Worm (Caenorhabditis elegans) whole organism, L2 larva: ENCODE data around the gene Y45F10D.16.

Source experiments
- C34F6.9 ChIP-seq: fragments of 150-350 bp; optimal IDR thresholded peaks from 2 replicates; lab custom pipeline; 2014; ENCODE audit warnings: missing biosample characterization, missing genetic modification characterization
- F13H6.1 ChIP-seq: sonication (generic microtip); optimal IDR thresholded peaks from 2 replicates; lab custom pipeline; 2016; ENCODE audit warnings: missing genetic modification characterization, missing compliant biosample characterization
- R02D3.7 ChIP-seq: fragments of 150-350 bp; optimal IDR thresholded peaks from 2 replicates; lab custom pipeline; 2014; ENCODE audit warnings: missing biosample characterization, missing genetic modification characterization
- Y55F3AM.14 ChIP-seq: fragments of 200-800 bp; sonication (Bioruptor generic); optimal IDR thresholded peaks from 2 replicates; lab custom pipeline; 2018; ENCODE audit warnings: mild to moderate bottlenecking, missing genetic modification characterization, missing compliant biosample characterization
- ZK546.5 ChIP-seq: sonication (generic microtip); optimal IDR thresholded peaks from 2 replicates; lab custom pipeline; 2017; ENCODE audit warnings: missing biosample characterization, missing genetic modification characterization
- alr-1 ChIP-seq: fragments of 150-350 bp; optimal IDR thresholded peaks from 2 replicates; lab custom pipeline; 2014; ENCODE audit warnings: missing biosample characterization, missing genetic modification characterization
- aly-2 ChIP-seq: fragments of 150-350 bp; optimal IDR thresholded peaks from 2 replicates; lab custom pipeline; 2014; ENCODE audit warnings: missing biosample characterization, missing genetic modification characterization
- ama-1 ChIP-seq: fragments of 150-350 bp; optimal IDR thresholded peaks from 2 replicates; lab custom pipeline; 2018; ENCODE audit warnings: inconsistent platforms
- blmp-1 ChIP-seq: sonication (generic microtip); optimal IDR thresholded peaks from 2 replicates; lab custom pipeline; 2017; ENCODE audit warnings: missing genetic modification characterization, mild to moderate bottlenecking, missing compliant biosample characterization, antibody characterized with exemption, moderate library complexity; ENCODE audit not compliant: insufficient read depth
- ceh-16 ChIP-seq: fragments of 150-350 bp; optimal IDR thresholded peaks from 2 replicates; lab custom pipeline; 2014; ENCODE audit warnings: missing biosample characterization, missing genetic modification characterization
- ceh-82 ChIP-seq: fragments of 150-350 bp; optimal IDR thresholded peaks from 2 replicates; lab custom pipeline; 2014; ENCODE audit warnings: missing biosample characterization, missing genetic modification characterization
- crh-2 ChIP-seq: sonication (generic microtip); optimal IDR thresholded peaks from 2 replicates; lab custom pipeline; 2017; ENCODE audit warnings: missing biosample characterization, missing genetic modification characterization
- dmd-4 ChIP-seq: sonication (generic microtip); optimal IDR thresholded peaks from 2 replicates; lab custom pipeline; 2017; ENCODE audit warnings: missing biosample characterization, missing genetic modification characterization
- egl-27 ChIP-seq: sonication (generic microtip); optimal IDR thresholded peaks from 3 replicates; lab custom pipeline; 2017; ENCODE audit warnings: missing biosample characterization, missing genetic modification reagents, missing genetic modification characterization
- elt-1 ChIP-seq: fragments of 150-350 bp; optimal IDR thresholded peaks from 2 replicates; lab custom pipeline; 2014; ENCODE audit warnings: missing biosample characterization, missing genetic modification characterization
- elt-3 ChIP-seq: sonication (generic microtip); optimal IDR thresholded peaks from 2 replicates; lab custom pipeline; 2017; ENCODE audit warnings: missing biosample characterization, missing genetic modification characterization
- fos-1 ChIP-seq: fragments of 150-350 bp; optimal IDR thresholded peaks from 2 replicates; lab custom pipeline; 2014; ENCODE audit warnings: missing biosample characterization, missing genetic modification characterization
- gmeb-1 ChIP-seq: fragments of 150-350 bp; optimal IDR thresholded peaks from 2 replicates; lab custom pipeline; 2014; ENCODE audit warnings: missing biosample characterization, missing genetic modification characterization
- lin-11 ChIP-seq: fragments of 150-350 bp; sonication (generic microtip); optimal IDR thresholded peaks from 2 replicates; lab custom pipeline; 2014; ENCODE audit warnings: missing biosample characterization, missing genetic modification characterization, inconsistent platforms, mixed read lengths
- lin-13 ChIP-seq: fragments of 150-350 bp; optimal IDR thresholded peaks from 2 replicates; lab custom pipeline; 2014; ENCODE audit warnings: missing biosample characterization, missing genetic modification reagents, missing genetic modification characterization
- lin-39 ChIP-seq: fragments of 150-350 bp; optimal IDR thresholded peaks from 2 replicates; lab custom pipeline; 2014; ENCODE audit warnings: missing biosample characterization, missing genetic modification reagents, missing genetic modification characterization
- lsy-2 ChIP-seq, 2 experiments: fragments of 150-350 bp in 1 of 2; sonication (generic microtip) in 1 of 2; optimal IDR thresholded peaks; 2 replicates each; lab custom pipeline; 2014 to 2017; ENCODE audit warnings: missing biosample characterization in 2 of 2, missing genetic modification characterization in 2 of 2
- mab-5 ChIP-seq: fragments of 150-350 bp; optimal IDR thresholded peaks from 2 replicates; lab custom pipeline; 2014; ENCODE audit warnings: missing biosample characterization, missing genetic modification characterization
- mbf-1 ChIP-seq: sonication (generic microtip); optimal IDR thresholded peaks from 2 replicates; lab custom pipeline; 2017; ENCODE audit warnings: missing biosample characterization, missing genetic modification characterization
- mdl-1 ChIP-seq, 2 experiments: fragments of 150-350 bp in 1 of 2; sonication (generic microtip) in 1 of 2; optimal IDR thresholded peaks; 2 replicates each; lab custom pipeline; 2017; ENCODE audit warnings: missing biosample characterization in 2 of 2, missing genetic modification characterization in 2 of 2
- nhr-10 ChIP-seq: sonication (generic microtip); optimal IDR thresholded peaks from 2 replicates; lab custom pipeline; 2017; ENCODE audit warnings: missing biosample characterization, missing genetic modification characterization
- nhr-11 ChIP-seq: fragments of 150-350 bp; optimal IDR thresholded peaks from 2 replicates; lab custom pipeline; 2014; ENCODE audit warnings: missing biosample characterization, missing genetic modification characterization
- nhr-129 ChIP-seq: fragments of 150-350 bp; optimal IDR thresholded peaks from 2 replicates; lab custom pipeline; 2014; ENCODE audit warnings: missing biosample characterization, missing genetic modification characterization
- nhr-21 ChIP-seq: fragments of 150-350 bp; optimal IDR thresholded peaks from 2 replicates; lab custom pipeline; 2014; ENCODE audit warnings: missing biosample characterization, missing genetic modification characterization
- nhr-23 ChIP-seq: fragments of 150-350 bp; optimal IDR thresholded peaks from 2 replicates; lab custom pipeline; 2014; ENCODE audit warnings: missing biosample characterization, missing genetic modification reagents, missing genetic modification characterization
- nhr-237 ChIP-seq: fragments of 150-350 bp; optimal IDR thresholded peaks from 2 replicates; lab custom pipeline; 2014; ENCODE audit warnings: missing biosample characterization, missing genetic modification characterization
- nhr-25 ChIP-seq: fragments of 150-350 bp; sonication (generic microtip); optimal IDR thresholded peaks from 3 replicates; lab custom pipeline; 2014; ENCODE audit warnings: missing biosample characterization, missing genetic modification characterization
- nhr-6 ChIP-seq: fragments of 150-350 bp; optimal IDR thresholded peaks from 2 replicates; lab custom pipeline; 2014; ENCODE audit warnings: missing biosample characterization, missing genetic modification characterization
- nhr-77 ChIP-seq: fragments of 150-350 bp; optimal IDR thresholded peaks from 2 replicates; lab custom pipeline; 2014; ENCODE audit warnings: missing biosample characterization, missing genetic modification characterization
- peb-1 ChIP-seq: fragments of 150-350 bp; optimal IDR thresholded peaks from 2 replicates; lab custom pipeline; 2014; ENCODE audit warnings: missing biosample characterization, missing genetic modification characterization
- sem-4 ChIP-seq: fragments of 150-350 bp; optimal IDR thresholded peaks from 2 replicates; lab custom pipeline; 2014; ENCODE audit warnings: missing biosample characterization, missing genetic modification reagents, missing genetic modification characterization
- skn-1 ChIP-seq: sonication (generic microtip); optimal IDR thresholded peaks from 2 replicates; lab custom pipeline; 2017; ENCODE audit warnings: missing biosample characterization, missing genetic modification characterization
- sma-3 ChIP-seq: sonication (generic microtip); optimal IDR thresholded peaks from 2 replicates; lab custom pipeline; 2016; ENCODE audit warnings: missing genetic modification reagents, missing genetic modification characterization, missing compliant biosample characterization
- sma-9 ChIP-seq, 2 experiments: fragments of 150-350 bp in 1 of 2; sonication (generic microtip) in 1 of 2; optimal IDR thresholded peaks; 2 replicates each; lab custom pipeline; 2014 to 2016; ENCODE audit warnings: missing genetic modification characterization in 2 of 2, mild to moderate bottlenecking in 1 of 2, missing biosample characterization in 1 of 2, missing compliant biosample characterization in 1 of 2, missing genetic modification reagents in 1 of 2, moderate library complexity in 1 of 2
- snpc-4 ChIP-seq: fragments of 150-350 bp; optimal IDR thresholded peaks from 2 replicates; lab custom pipeline; 2014; ENCODE audit warnings: missing biosample characterization, missing genetic modification characterization
- unc-39 ChIP-seq: fragments of 150-350 bp; optimal IDR thresholded peaks from 2 replicates; lab custom pipeline; 2014; ENCODE audit warnings: missing biosample characterization, missing genetic modification characterization
- unc-55 ChIP-seq: fragments of 150-350 bp; sonication (generic microtip); optimal IDR thresholded peaks from 3 replicates; lab custom pipeline; 2014; ENCODE audit warnings: missing biosample characterization, missing genetic modification reagents, missing genetic modification characterization
- unc-62 ChIP-seq: fragments of 150-350 bp; optimal IDR thresholded peaks from 2 replicates; lab custom pipeline; 2014; ENCODE audit warnings: missing biosample characterization, missing genetic modification reagents, missing genetic modification characterization
- zag-1 ChIP-seq: fragments of 150-350 bp; optimal IDR thresholded peaks from 2 replicates; lab custom pipeline; 2014; ENCODE audit warnings: missing biosample characterization, missing genetic modification characterization
- ztf-1 ChIP-seq: fragments of 200-800 bp; sonication (Bioruptor generic); conservative IDR thresholded peaks from 2 replicates; pipeline ENCODE4 v1.3.6; 2022; ENCODE audit warnings: missing genetic modification characterization, missing compliant biosample characterization
- ztf-11 ChIP-seq: sonication (generic microtip); optimal IDR thresholded peaks from 2 replicates; lab custom pipeline; 2017; ENCODE audit warnings: missing biosample characterization, missing genetic modification characterization
- ztf-4 ChIP-seq: fragments of 150-350 bp; optimal IDR thresholded peaks from 2 replicates; lab custom pipeline; 2014; ENCODE audit warnings: missing biosample characterization, missing genetic modification characterization

Y45F10D.16 gene

ce11 chrIV:13776745-13777144 lies 530 bp downstream of the Y45F10D.16 start:
- TF ChIP-seq unc-55 (GFP tag; lab: Kevin White, UChicago) (no peak), lin-39 (tag; lab: Kevin White, UChicago) (no peak), nhr-21 (tag; lab: Kevin White, UChicago) (no peak), unc-62 (GFP tag; lab: Kevin White, UChicago) (no peak), snpc-4 (tag; lab: Kevin White, UChicago) (no peak), ama-1 (no peak), zag-1 (tag; lab: Kevin White, UChicago) (no peak), elt-3 (no peak), blmp-1 (tag; lab: Kevin White, UChicago) (no peak), nhr-77 (tag; lab: Kevin White, UChicago) (no peak)

- TF ChIP-seq elt-1 (no peak), mdl-1 (tag; optimal IDR thresholded peaks at IDR 0.05; lab: Kevin White, UChicago) (no peak), nhr-129 (peak; percentile 91), blmp-1 (tag; lab: Kevin White, UChicago) (no peak), sma-9 (GFP tag; optimal IDR thresholded peaks at IDR 0.05; lab: Kevin White, UChicago) (no peak), sma-9 (tag; optimal IDR thresholded peaks at IDR 0.05; lab: Kevin White, UChicago) (no peak), peb-1 (tag; lab: Kevin White, UChicago) (no peak), egl-27 (tag; lab: Kevin White, UChicago) (no peak), R02D3.7 (no peak), F13H6.1 (tag; lab: Kevin White, UChicago) (peak; percentile 40), lsy-2 (tag; optimal IDR thresholded peaks at IDR 0.05; lab: Kevin White, UChicago) (peak; percentile 57 to 92), unc-55 (GFP tag; lab: Kevin White, UChicago) (peak; percentile 90), ztf-4 (tag; lab: Kevin White, UChicago) (peak; percentile 56), elt-3 (no peak), ztf-11 (tag; lab: Kevin White, UChicago) (no peak), unc-62 (GFP tag; lab: Kevin White, UChicago) (no peak), mbf-1 (tag; lab: Kevin White, UChicago) (no peak), lin-11 (tag; lab: Kevin White, UChicago) (peak; percentile 60), sem-4 (tag; lab: Kevin White, UChicago) (peak; percentile 27), lin-39 (tag; lab: Kevin White, UChicago) (no peak), mab-5 (no peak), C34F6.9 (peak; percentile 84), gmeb-1 (tag; lab: Kevin White, UChicago) (peak; percentile 73), zag-1 (tag; lab: Kevin White, UChicago) (no peak), nhr-6 (tag; lab: Kevin White, UChicago) (no peak), snpc-4 (tag; lab: Kevin White, UChicago) (peak; percentile 71), crh-2 (tag; lab: Kevin White, UChicago) (peak; percentile 55), nhr-25 (tag; lab: Kevin White, UChicago) (peak; percentile 61), nhr-10 (no peak), ceh-82 (tag; lab: Kevin White, UChicago) (no peak), nhr-23 (tag; lab: Kevin White, UChicago) (no peak), lin-13 (GFP tag; lab: Kevin White, UChicago) (peak; percentile 72), dmd-4 (no peak), ceh-16 (no peak), skn-1 (tag; lab: Kevin White, UChicago) (no peak), nhr-237 (tag; lab: Kevin White, UChicago) (no peak), nhr-21 (tag; lab: Kevin White, UChicago) (peak; percentile 36), sma-3 (peak; percentile 71), ZK546.5 (no peak), nhr-77 (tag; lab: Kevin White, UChicago) (no peak), nhr-11 (tag; lab: Kevin White, UChicago) (no peak), unc-39 (tag; lab: Kevin White, UChicago) (no peak), aly-2 (no peak), Y55F3AM.14 (no peak), ama-1 (peak; percentile 17), fos-1 (peak; percentile 36), ztf-1 (GFP tag; lab: Robert Waterston, UW) (no peak), alr-1 (no peak)
Measured at ce11 chrIV:13777480-13777879, 1.3 kb downstream of the Y45F10D.16 start, which contains the start of gene rpl-18. rpl-18 (plus strand) TSS chrIV:13777865.
